Worm (Caenorhabditis elegans): Measurements from ENCODE around the gene asm-2.
A peak's percentile ranks its signal among the peaks of the same experiment; 100 is the strongest.

The asm-2 gene

DNA sequence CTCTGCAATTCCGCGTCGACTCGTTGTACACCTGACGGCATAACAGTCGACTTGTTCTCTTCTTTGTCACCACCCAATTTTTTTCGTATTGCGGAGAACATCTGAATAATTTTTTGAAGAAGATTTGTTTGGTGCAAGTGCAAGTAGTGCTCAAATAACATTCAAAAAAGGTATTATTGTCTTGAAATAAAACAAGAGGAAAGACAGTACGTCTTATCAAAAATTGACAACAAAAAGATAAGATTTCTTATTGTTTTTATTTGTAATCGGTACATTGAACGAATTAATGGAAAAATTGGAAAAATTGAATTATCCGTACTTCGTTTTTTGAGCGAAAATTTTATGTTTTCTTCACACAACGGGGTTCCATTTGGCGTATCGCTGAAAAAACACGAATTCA is 18.3 kb downstream of the asm-2 start, which contains the start of gene F08G12.1:
Gene F08G12.1 (minus strand): TSS at position 101 of the 400 bp plus-strand sequence.
- TF ChIP-seq ham-2 (GFP tag; optimal IDR thresholded peaks at IDR 0.05) (no peak), cnd-1 (tag; optimal IDR thresholded peaks at IDR 0.05) (no peak), hlh-1 (tag; optimal IDR thresholded peaks at IDR 0.05) (no peak), ceh-83 (GFP tag; optimal IDR thresholded peaks at IDR 0.05) (no peak), ceh-43 (GFP tag; optimal IDR thresholded peaks at IDR 0.05) (no peak), nhr-2 (tag; optimal IDR thresholded peaks at IDR 0.05) (no peak), mls-2 (tag; optimal IDR thresholded peaks at IDR 0.05) (no peak), flh-1 (GFP tag; optimal IDR thresholded peaks at IDR 0.05) (no peak), nhr-76 (tag; optimal IDR thresholded peaks at IDR 0.05) (no peak), lin-32 (GFP tag; optimal IDR thresholded peaks at IDR 0.05) (no peak)

DNA sequence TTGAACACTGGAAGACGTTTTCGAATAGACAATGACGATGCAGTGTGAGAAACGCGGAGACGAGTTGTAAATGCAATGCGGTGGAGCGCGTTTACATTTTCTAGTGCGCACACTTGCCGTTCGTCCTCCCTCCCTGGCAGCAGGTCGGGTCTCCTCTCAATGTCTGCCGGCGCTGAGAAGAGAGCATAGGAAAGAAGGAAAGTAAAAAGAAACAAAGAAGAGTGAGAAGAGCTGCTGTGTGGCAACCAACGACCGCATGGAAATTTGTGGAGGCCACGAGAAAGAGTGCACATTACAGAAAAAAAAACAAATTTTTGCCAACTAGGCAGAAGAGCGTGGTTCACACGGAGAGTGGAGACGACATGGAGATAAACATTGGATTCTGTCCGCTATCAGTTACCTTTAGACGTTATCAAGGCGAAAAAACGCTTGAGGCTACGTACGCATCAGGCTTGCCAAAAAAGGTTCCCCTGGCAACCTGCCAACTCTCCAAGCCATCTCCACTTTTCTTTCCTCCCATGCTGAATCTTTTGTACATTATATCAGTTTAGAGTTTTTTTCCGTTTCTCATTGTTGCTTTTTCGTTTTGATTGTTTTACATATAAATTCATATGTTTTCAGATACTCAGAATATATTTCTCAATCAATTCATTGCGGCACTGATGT is 24.3 kb downstream of the asm-2 start, which contains the start of the genes snrp-40.1 and F08G12.3:
Gene snrp-40.1 (minus strand): TSS at position 143 of the 666 bp plus-strand sequence.
Gene F08G12.3 (plus strand): TSS at position 616 of the 666 bp plus-strand sequence.
- TF ChIP-seq unc-39 (tag; optimal IDR thresholded peaks at IDR 0.05) (peak; percentile 15), nhr-12 (tag; optimal IDR thresholded peaks at IDR 0.05) (no peak), unc-62 (GFP tag; optimal IDR thresholded peaks at IDR 0.05) (peak; percentile 13), nhr-237 (tag; optimal IDR thresholded peaks at IDR 0.05) (no peak), unc-120 (tag; optimal IDR thresholded peaks at IDR 0.05; ENCODE audit: poor library complexity, severe bottlenecking) (peak; percentile 15), pha-4 (tag; optimal IDR thresholded peaks at IDR 0.05) (peak; percentile 52), ztf-11 (tag; optimal IDR thresholded peaks at IDR 0.05) (peak; percentile 49), ceh-83 (GFP tag; optimal IDR thresholded peaks at IDR 0.05) (no peak), sem-2 (GFP tag; optimal IDR thresholded peaks at IDR 0.05) (no peak), ceh-43 (GFP tag; optimal IDR thresholded peaks at IDR 0.05) (no peak), tbx-8 (GFP tag; optimal IDR thresholded peaks at IDR 0.05) (no peak), hlh-1 (tag; optimal IDR thresholded peaks at IDR 0.05) (peak; percentile 73), mep-1 (tag; optimal IDR thresholded peaks at IDR 0.05) (peak; percentile 35), ces-1 (GFP tag; optimal IDR thresholded peaks at IDR 0.05) (peak; percentile 46), ceh-39 (tag; optimal IDR thresholded peaks at IDR 0.05) (no peak), blmp-1 (tag; optimal IDR thresholded peaks at IDR 0.05) (no peak), lsy-2 (tag; optimal IDR thresholded peaks at IDR 0.05) (peak; percentile 48), mab-5 (tag; optimal IDR thresholded peaks at IDR 0.05) (no peak), drap-1 (GFP tag; optimal IDR thresholded peaks at IDR 0.05) (peak; percentile 56), sptf-1 (tag; optimal IDR thresholded peaks at IDR 0.05) (peak; percentile 66), M03D4.4 (tag; optimal IDR thresholded peaks at IDR 0.05) (peak; percentile 72), mls-2 (tag; optimal IDR thresholded peaks at IDR 0.05) (peak; percentile 48), nhr-76 (tag; optimal IDR thresholded peaks at IDR 0.05) (no peak), cnd-1 (tag; optimal IDR thresholded peaks at IDR 0.05) (peak; percentile 29)

- TF ChIP-seq lsy-2 (tag; optimal IDR thresholded peaks at IDR 0.05) (no peak), sem-2 (GFP tag; optimal IDR thresholded peaks at IDR 0.05) (no peak), mls-2 (tag; optimal IDR thresholded peaks at IDR 0.05) (peak; percentile 39), hlh-1 (tag; optimal IDR thresholded peaks at IDR 0.05) (no peak), nhr-237 (tag; optimal IDR thresholded peaks at IDR 0.05) (no peak), pha-4 (tag; optimal IDR thresholded peaks at IDR 0.05) (no peak), flh-1 (GFP tag; optimal IDR thresholded peaks at IDR 0.05) (no peak), bed-3 (GFP tag; optimal IDR thresholded peaks at IDR 0.05) (no peak), nhr-76 (tag; optimal IDR thresholded peaks at IDR 0.05) (no peak), lin-32 (GFP tag; optimal IDR thresholded peaks at IDR 0.05) (no peak), tbx-8 (GFP tag; optimal IDR thresholded peaks at IDR 0.05) (no peak), nhr-2 (tag; optimal IDR thresholded peaks at IDR 0.05) (peak; percentile 78), ceh-39 (tag; optimal IDR thresholded peaks at IDR 0.05) (peak; percentile 48), zip-8 (tag; optimal IDR thresholded peaks at IDR 0.05) (no peak), lin-13 (tag; optimal IDR thresholded peaks at IDR 0.05) (no peak), M03D4.4 (tag; optimal IDR thresholded peaks at IDR 0.05) (no peak), unc-39 (tag; optimal IDR thresholded peaks at IDR 0.05) (no peak), ceh-83 (GFP tag; optimal IDR thresholded peaks at IDR 0.05) (no peak), blmp-1 (tag; optimal IDR thresholded peaks at IDR 0.05) (no peak), mab-5 (tag; optimal IDR thresholded peaks at IDR 0.05) (no peak), sptf-1 (tag; optimal IDR thresholded peaks at IDR 0.05) (no peak), elt-3 (tag; optimal IDR thresholded peaks at IDR 0.05) (no peak), unc-120 (tag; optimal IDR thresholded peaks at IDR 0.05; ENCODE audit: poor library complexity, severe bottlenecking) (no peak), cnd-1 (tag; optimal IDR thresholded peaks at IDR 0.05) (peak; percentile 26), nhr-12 (tag; optimal IDR thresholded peaks at IDR 0.05) (no peak), nhr-28 (tag; optimal IDR thresholded peaks at IDR 0.05) (no peak), ztf-11 (tag; optimal IDR thresholded peaks at IDR 0.05) (peak; percentile 10), unc-62 (GFP tag; optimal IDR thresholded peaks at IDR 0.05) (no peak), ceh-43 (GFP tag; optimal IDR thresholded peaks at IDR 0.05) (no peak), drap-1 (GFP tag; optimal IDR thresholded peaks at IDR 0.05) (no peak), mep-1 (tag; optimal IDR thresholded peaks at IDR 0.05) (peak; percentile 12), snpc-4 (tag; optimal IDR thresholded peaks at IDR 0.05) (no peak), ham-2 (GFP tag; optimal IDR thresholded peaks at IDR 0.05) (no peak), elt-1 (tag; optimal IDR thresholded peaks at IDR 0.05; ENCODE audit: borderline replicate concordance, insufficient read depth) (no peak), ces-1 (GFP tag; optimal IDR thresholded peaks at IDR 0.05) (no peak)
Measured at ce11 chrX:11296683-11297365, 27.2 kb downstream of the asm-2 start, which contains the start of gene inx-2. TSS of gene inx-2 (minus strand) at chrX:11296733.
